Worm (Caenorhabditis elegans): ENCODE results near the gene dyrb-1.
A peak's percentile ranks its signal among the peaks of the same experiment; 100 is the strongest.

dyrb-1 gene

ce11 chrII:9127379-9127778 is 20.4 kb upstream of the dyrb-1 start:
- TF ChIP-seq hmg-11 (tag; optimal IDR thresholded peaks at IDR 0.05) (no peak), ama-1 (optimal IDR thresholded peaks at IDR 0.05) (peak; percentile 44)

- TF ChIP-seq hmg-11 (tag; optimal IDR thresholded peaks at IDR 0.05) (peak; percentile 36), elt-3 (tag; optimal IDR thresholded peaks at IDR 0.05) (peak in 1 of 3 experiments; percentile 3), nhr-23 (tag; optimal IDR thresholded peaks at IDR 0.05) (peak; percentile 32), lin-15B (tag; optimal IDR thresholded peaks at IDR 0.05) (no peak), nhr-12 (tag; optimal IDR thresholded peaks at IDR 0.05) (no peak), skn-1 (tag; optimal IDR thresholded peaks at IDR 0.05) (no peak), unc-39 (tag; optimal IDR thresholded peaks at IDR 0.05) (no peak), nhr-25 (tag; optimal IDR thresholded peaks at IDR 0.05) (peak; percentile 6), R02D3.7 (tag; optimal IDR thresholded peaks at IDR 0.05) (no peak), fkh-2 (tag; optimal IDR thresholded peaks at IDR 0.05) (no peak), nhr-43 (tag; optimal IDR thresholded peaks at IDR 0.05; ENCODE audit: poor library complexity, severe bottlenecking) (no peak), ama-1 (optimal IDR thresholded peaks at IDR 0.05) (no peak), daf-12 (tag; optimal IDR thresholded peaks at IDR 0.05) (no peak), ztf-4 (tag; optimal IDR thresholded peaks at IDR 0.05) (no peak), lsy-12 (tag; optimal IDR thresholded peaks at IDR 0.05) (no peak), fos-1 (tag; optimal IDR thresholded peaks at IDR 0.05) (peak; percentile 98), pqm-1 (tag; optimal IDR thresholded peaks at IDR 0.05) (no peak), pha-4 (tag; optimal IDR thresholded peaks at IDR 0.05) (peak; percentile 78), ceh-28 (tag; optimal IDR thresholded peaks at IDR 0.05) (no peak), elt-2 (tag; optimal IDR thresholded peaks at IDR 0.05) (peak; percentile 1), nhr-77 (tag; optimal IDR thresholded peaks at IDR 0.05) (no peak)
Observed at ce11 chrII:9126965-9127364, 20.0 kb upstream of the dyrb-1 start.

ce11 chrII:9125007-9125406 is 18.1 kb upstream of the dyrb-1 start:
- no peak for TF ChIP-seq egl-27 (tag; optimal IDR thresholded peaks at IDR 0.05)
- no peak for TF ChIP-seq nhr-67 (tag; optimal IDR thresholded peaks at IDR 0.05)
- TF ChIP-seq pqm-1 (tag; optimal IDR thresholded peaks at IDR 0.05) = peak; percentile 53
- no peak for TF ChIP-seq nhr-12 (tag; optimal IDR thresholded peaks at IDR 0.05)
- TF ChIP-seq pha-4 (tag; optimal IDR thresholded peaks at IDR 0.05) = peak; percentile 17
- TF ChIP-seq elt-2 (tag; optimal IDR thresholded peaks at IDR 0.05) = peak; percentile 3
- TF ChIP-seq snpc-4 (tag; optimal IDR thresholded peaks at IDR 0.05) = no peak
- no peak for TF ChIP-seq unc-39 (tag; optimal IDR thresholded peaks at IDR 0.05)
- TF ChIP-seq unc-62 (GFP tag; optimal IDR thresholded peaks at IDR 0.05) = no peak

ce11 chrII:9124353-9124752 is 17.4 kb upstream of the dyrb-1 start:
- no peak for TF ChIP-seq nhr-11 (tag; optimal IDR thresholded peaks at IDR 0.05)
- no peak for TF ChIP-seq skn-1 (tag; optimal IDR thresholded peaks at IDR 0.05)
- TF ChIP-seq snpc-4 (tag; optimal IDR thresholded peaks at IDR 0.05) = no peak
- TF ChIP-seq nhr-28 (tag; optimal IDR thresholded peaks at IDR 0.05) = no peak
- TF ChIP-seq nhr-76 (tag; optimal IDR thresholded peaks at IDR 0.05) = no peak
- no peak for TF ChIP-seq ceh-16 (tag; optimal IDR thresholded peaks at IDR 0.05)
- TF ChIP-seq daf-12 (tag; optimal IDR thresholded peaks at IDR 0.05) = no peak
- TF ChIP-seq aly-2 (tag; optimal IDR thresholded peaks at IDR 0.05) = no peak
- TF ChIP-seq nhr-23 (tag; optimal IDR thresholded peaks at IDR 0.05) = peak; percentile 37
- no peak for TF ChIP-seq nhr-12 (tag; optimal IDR thresholded peaks at IDR 0.05)
- TF ChIP-seq nhr-67 (tag; optimal IDR thresholded peaks at IDR 0.05) = no peak
- TF ChIP-seq nhr-25 (tag; optimal IDR thresholded peaks at IDR 0.05) = peak; percentile 31
- peak; percentile 1 for TF ChIP-seq pqm-1 (tag; optimal IDR thresholded peaks at IDR 0.05)
- TF ChIP-seq mml-1 (tag; optimal IDR thresholded peaks at IDR 0.05) = no peak
- TF ChIP-seq egl-5 (tag; optimal IDR thresholded peaks at IDR 0.05) = no peak
- TF ChIP-seq mdl-1 (tag; optimal IDR thresholded peaks at IDR 0.05) = no peak

ce11 chrII:9120813-9121554 is 14.0 kb upstream of the dyrb-1 start:
- no peak for TF ChIP-seq ceh-16 (tag; optimal IDR thresholded peaks at IDR 0.05)
- TF ChIP-seq nfya-1 (tag; optimal IDR thresholded peaks at IDR 0.05; ENCODE audit: insufficient read depth) = peak; percentile 12
